Worm (Caenorhabditis elegans) whole organism, young adult: ENCODE data around the gene rmif-2.
"Not testable (repeated sequence)": the region's sequence is repeated elsewhere in the genome, so short reads cannot be mapped to it uniquely, and the experiment has no call there.

Source experiments
- B0019.2 ChIP-seq: fragments of 200-800 bp; sonication (Bioruptor generic); conservative IDR thresholded peaks from 2 replicates; pipeline ENCODE4 v1.3.6; 2022; ENCODE audit warnings: missing genetic modification reagents, missing genetic modification characterization, missing compliant biosample characterization
- B0261.1 ChIP-seq: sonication (generic microtip); optimal IDR thresholded peaks from 2 replicates; lab custom pipeline; 2016; ENCODE audit warnings: mild to moderate bottlenecking, missing genetic modification characterization, moderate library complexity, missing compliant biosample characterization
- F23B12.7 ChIP-seq: sonication (generic microtip); optimal IDR thresholded peaks from 2 replicates; lab custom pipeline; 2017; ENCODE audit warnings: missing genetic modification characterization, mild to moderate bottlenecking, missing compliant biosample characterization, antibody characterized with exemption, moderate library complexity; ENCODE audit not compliant: insufficient read depth
- F33H1.4 ChIP-seq: fragments of 200-800 bp; sonication (Bioruptor generic); IDR thresholded peaks from 2 replicates; pipeline ENCODE4 v1.3.6; 2022; ENCODE audit warnings: missing genetic modification reagents, missing genetic modification characterization, missing compliant biosample characterization
- F52B5.7 ChIP-seq: sonication (generic microtip); optimal IDR thresholded peaks from 2 replicates; lab custom pipeline; 2016; ENCODE audit warnings: mild to moderate bottlenecking, missing genetic modification characterization, missing compliant biosample characterization
- F57A8.1 ChIP-seq: fragments of 200-800 bp; sonication (Bioruptor generic); optimal IDR thresholded peaks from 2 replicates; lab custom pipeline; 2018; ENCODE audit warnings: mild to moderate bottlenecking, missing genetic modification characterization, moderate library complexity, missing compliant biosample characterization
- Y53F4B.3 ChIP-seq: fragments of 200-800 bp; sonication (Bioruptor generic); IDR thresholded peaks from 2 replicates; pipeline ENCODE4 v1.3.6; 2022; ENCODE audit warnings: missing genetic modification reagents, missing genetic modification characterization, missing compliant biosample characterization
- Y53G8AR.9 ChIP-seq: fragments of 200-800 bp; sonication (Bioruptor generic); conservative IDR thresholded peaks from 2 replicates; pipeline ENCODE4 v1.3.6; 2022; ENCODE audit warnings: missing genetic modification reagents, missing genetic modification characterization, missing compliant biosample characterization
- Y67H2A.10 ChIP-seq: fragments of 200-800 bp; sonication (Bioruptor generic); conservative IDR thresholded peaks from 2 replicates; pipeline ENCODE4 v1.3.6; 2022; ENCODE audit warnings: missing genetic modification reagents, missing genetic modification characterization, missing compliant biosample characterization
- Y95B8A.8 ChIP-seq: fragments of 200-800 bp; sonication (Bioruptor generic); IDR thresholded peaks from 2 replicates; pipeline ENCODE4 v1.3.6; 2022; ENCODE audit warnings: missing genetic modification reagents, missing genetic modification characterization, missing compliant biosample characterization
- aptf-3 ChIP-seq: fragments of 200-800 bp; sonication (Bioruptor generic); IDR thresholded peaks from 2 replicates; pipeline ENCODE4 v1.3.6; 2022; ENCODE audit warnings: missing genetic modification characterization, missing compliant biosample characterization
- attf-3 ChIP-seq: fragments of 200-800 bp; sonication (Bioruptor generic); conservative IDR thresholded peaks from 2 replicates; pipeline ENCODE4 v1.3.6; 2022; ENCODE audit warnings: missing genetic modification reagents, missing genetic modification characterization, missing compliant biosample characterization
- attf-5 ChIP-seq: fragments of 200-800 bp; sonication (Bioruptor generic); optimal IDR thresholded peaks from 2 replicates; lab custom pipeline; 2018; ENCODE audit warnings: mild to moderate bottlenecking, missing genetic modification characterization, missing compliant biosample characterization
- cebp-1 ChIP-seq, 2 experiments: fragments of 200-800 bp in 1 of 2; sonication (Bioruptor generic) in 1 of 2; sonication (generic microtip) in 1 of 2; IDR thresholded peaks in 1 of 2; optimal IDR thresholded peaks in 1 of 2; 2 replicates each; pipeline versions ENCODE4 v1.3.6 to Lab custom; 2017 to 2022; ENCODE audit warnings: missing compliant biosample characterization in 2 of 2, missing genetic modification characterization in 2 of 2, mild to moderate bottlenecking in 1 of 2, missing genetic modification reagents in 1 of 2, moderate library complexity in 1 of 2
- die-1 ChIP-seq: sonication (generic microtip); optimal IDR thresholded peaks from 2 replicates; lab custom pipeline; 2016; ENCODE audit warnings: missing genotype, mild to moderate bottlenecking, missing genetic modification characterization, missing compliant biosample characterization
- dpff-1 ChIP-seq: sonication (generic microtip); optimal IDR thresholded peaks from 2 replicates; lab custom pipeline; 2017; ENCODE audit warnings: mild to moderate bottlenecking, missing genetic modification characterization, missing compliant biosample characterization
- dpl-1 ChIP-seq: fragments of 150-350 bp; optimal IDR thresholded peaks from 2 replicates; lab custom pipeline; 2014; ENCODE audit warnings: missing biosample characterization, missing genetic modification reagents, missing genetic modification characterization
- efl-1 ChIP-seq: fragments of 150-350 bp; optimal IDR thresholded peaks from 2 replicates; lab custom pipeline; 2014; ENCODE audit warnings: missing biosample characterization, missing genetic modification reagents, missing genetic modification characterization
- egl-44 ChIP-seq: fragments of 200-800 bp; sonication (Bioruptor generic); IDR thresholded peaks from 2 replicates; pipeline ENCODE4 v1.3.6; 2022; ENCODE audit warnings: missing genetic modification reagents, missing genetic modification characterization, missing compliant biosample characterization
- gei-17 ChIP-seq: fragments of 200-800 bp; sonication (Bioruptor generic); optimal IDR thresholded peaks from 2 replicates; lab custom pipeline; 2018; ENCODE audit warnings: mild to moderate bottlenecking, missing genetic modification characterization, missing compliant biosample characterization
- hmg-1.2 ChIP-seq: fragments of 200-800 bp; sonication (Bioruptor generic); IDR thresholded peaks from 2 replicates; pipeline ENCODE4 v1.3.6; 2022; ENCODE audit warnings: missing genetic modification reagents, missing genetic modification characterization, missing compliant biosample characterization
- hrde-1 ChIP-seq: sonication (generic microtip); optimal IDR thresholded peaks from 2 replicates; lab custom pipeline; 2016; ENCODE audit warnings: missing genetic modification characterization, mild to moderate bottlenecking, missing compliant biosample characterization, moderate library complexity, missing genotype, missing genetic modification reagents, borderline replicate concordance
- hsf-1 ChIP-seq: fragments of 200-800 bp; sonication (Bioruptor generic); IDR thresholded peaks from 2 replicates; pipeline ENCODE4 v1.3.6; 2022; ENCODE audit warnings: missing genetic modification reagents, missing genetic modification characterization, missing compliant biosample characterization
- let-526 ChIP-seq: fragments of 200-800 bp; sonication (Bioruptor generic); IDR thresholded peaks from 2 replicates; pipeline ENCODE4 v1.3.6; 2022; ENCODE audit warnings: missing genetic modification reagents, missing genetic modification characterization, missing compliant biosample characterization
- lin-35 ChIP-seq, 3 experiments: fragments of 150-350 bp in 2 of 3; sonication (generic microtip) in 1 of 3; optimal IDR thresholded peaks; 2 replicates each; lab custom pipeline; 2014 to 2018; ENCODE audit warnings: missing biosample characterization in 3 of 3, missing genetic modification characterization in 3 of 3, missing genetic modification reagents in 3 of 3
- lin-54 ChIP-seq: fragments of 200-800 bp; sonication (Bioruptor generic); optimal IDR thresholded peaks from 2 replicates; lab custom pipeline; 2018; ENCODE audit warnings: mild to moderate bottlenecking, missing genetic modification characterization, missing compliant biosample characterization
- madf-3 ChIP-seq: fragments of 200-800 bp; sonication (Bioruptor generic); IDR thresholded peaks from 2 replicates; pipeline ENCODE4 v1.3.6; 2022; ENCODE audit warnings: missing genetic modification reagents, missing genetic modification characterization, missing compliant biosample characterization
- madf-6 ChIP-seq: fragments of 200-800 bp; sonication (Bioruptor generic); IDR thresholded peaks from 2 replicates; pipeline ENCODE4 v1.3.6; 2022; ENCODE audit warnings: missing genetic modification reagents, missing genetic modification characterization, missing compliant biosample characterization
- mcd-1 ChIP-seq: fragments of 200-800 bp; sonication (Bioruptor generic); IDR thresholded peaks from 2 replicates; pipeline ENCODE4 v1.3.6; 2022; ENCODE audit warnings: missing genetic modification reagents, missing genetic modification characterization, missing compliant biosample characterization
- nfya-2 ChIP-seq: fragments of 200-800 bp; sonication (Bioruptor generic); IDR thresholded peaks from 2 replicates; pipeline ENCODE4 v1.3.6; 2022; ENCODE audit warnings: missing genetic modification reagents, missing genetic modification characterization, missing compliant biosample characterization
- nfyb-1 ChIP-seq: fragments of 200-800 bp; sonication (Bioruptor generic); IDR thresholded peaks from 2 replicates; pipeline ENCODE4 v1.3.6; 2022; ENCODE audit warnings: missing genetic modification reagents, missing genetic modification characterization, missing compliant biosample characterization
- nhr-90 ChIP-seq: sonication (generic microtip); optimal IDR thresholded peaks from 2 replicates; lab custom pipeline; 2016; ENCODE audit warnings: missing genotype, mild to moderate bottlenecking, missing genetic modification characterization, missing compliant biosample characterization
- rcor-1 ChIP-seq: fragments of 200-800 bp; sonication (Bioruptor generic); IDR thresholded peaks from 2 replicates; pipeline ENCODE4 v1.3.6; 2022; ENCODE audit warnings: missing genetic modification reagents, missing genetic modification characterization, missing compliant biosample characterization
- snpc-4 ChIP-seq, 5 experiments: fragments of 150-350 bp in 1 of 5; sonication (generic microtip) in 4 of 5; optimal IDR thresholded peaks; 2 replicates each; lab custom pipeline; 2014 to 2018; ENCODE audit warnings: missing genetic modification characterization in 5 of 5, missing biosample characterization in 3 of 5, antibody characterized with exemption in 2 of 5, mild to moderate bottlenecking in 2 of 5, missing compliant biosample characterization in 2 of 5, missing genotype in 2 of 5, moderate library complexity in 2 of 5, missing genetic modification reagents in 1 of 5
- unc-130 ChIP-seq: sonication (generic microtip); optimal IDR thresholded peaks from 2 replicates; lab custom pipeline; 2016; ENCODE audit warnings: missing genetic modification reagents, missing genetic modification characterization, missing compliant biosample characterization
- zfh-2 ChIP-seq: fragments of 200-800 bp; sonication (Bioruptor generic); conservative IDR thresholded peaks from 2 replicates; pipeline ENCODE4 v1.3.6; 2022; ENCODE audit warnings: missing genetic modification reagents, missing genetic modification characterization, missing compliant biosample characterization
- zim-3 ChIP-seq: sonication (generic microtip); optimal IDR thresholded peaks from 2 replicates; lab custom pipeline; 2017; ENCODE audit warnings: mild to moderate bottlenecking, missing genetic modification characterization, moderate library complexity, missing compliant biosample characterization
- ztf-26 ChIP-seq: sonication (generic microtip); optimal IDR thresholded peaks from 2 replicates; lab custom pipeline; 2017; ENCODE audit warnings: missing genetic modification characterization, missing compliant biosample characterization

rmif-2 gene

DNA sequence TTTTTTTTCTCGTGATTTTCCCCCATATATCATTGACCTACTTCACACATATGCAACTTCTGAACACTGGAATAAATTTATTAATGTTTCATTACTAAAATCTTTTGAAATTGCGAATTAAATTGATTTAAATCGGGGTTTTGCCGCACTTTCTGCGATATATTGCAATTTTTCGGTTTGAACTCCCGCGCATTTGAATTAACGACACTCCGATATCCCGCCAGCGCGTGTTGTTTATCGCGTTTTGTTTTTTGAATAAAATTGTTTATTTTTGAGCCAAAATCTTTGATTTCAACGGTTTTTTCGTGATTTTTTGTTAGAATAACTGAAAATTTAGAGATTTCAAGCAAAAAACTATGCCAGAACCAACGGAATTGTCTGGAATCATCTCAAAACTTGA lies 4.7 kb upstream of the rmif-2 start, which contains the start of gene Y104H12D.2:
Y104H12D.2 (plus strand) TSS at position 340 of the 400 bp plus-strand sequence.
- peak; percentile 82 for TF ChIP-seq lin-54 (GFP tag; lab: Kevin White, UChicago)
- TF ChIP-seq dpl-1 = peak; percentile 55
- TF ChIP-seq ztf-26 (tag; lab: Kevin White, UChicago) = no peak
- TF ChIP-seq B0019.2 (GFP tag; lab: Robert Waterston, UW) = 0 out of 2 replicates have a peak, but pooled peaks have one; percentile 15
- TF ChIP-seq rcor-1 (GFP tag; lab: Robert Waterston, UW) = 0 out of 2 replicates have a peak, but pooled peaks have one; percentile 39
- peak; percentile 97 for TF ChIP-seq attf-3 (GFP tag; lab: Robert Waterston, UW)
- TF ChIP-seq snpc-4 (GFP tag; optimal IDR thresholded peaks at IDR 0.05; lab: Kevin White, UChicago) = no peak
- peak in 1 of 4 experiments; percentile 42 for TF ChIP-seq snpc-4 (tag; optimal IDR thresholded peaks at IDR 0.05; lab: Kevin White, UChicago)
- TF ChIP-seq lin-35 (GFP tag; optimal IDR thresholded peaks at IDR 0.05; lab: Kevin White, UChicago) = peak in 1 of 3 experiments; percentile 88
- peak; percentile 69 for TF ChIP-seq efl-1 (GFP tag; lab: Kevin White, UChicago)
- no peak for TF ChIP-seq Y67H2A.10
- TF ChIP-seq hmg-1.2 (GFP tag; lab: Robert Waterston, UW) = peak; percentile 28; the same call in 1 of the 2 replicates
- peak; percentile 59; the same call in 1 of the 2 replicates for TF ChIP-seq madf-6 (GFP tag; lab: Robert Waterston, UW)
- TF ChIP-seq cebp-1 (GFP tag; IDR thresholded peaks at IDR 0.05; lab: Robert Waterston, UW) = no peak
- TF ChIP-seq cebp-1 (tag; optimal IDR thresholded peaks at IDR 0.05; lab: Kevin White, UChicago) = peak; percentile 20
- TF ChIP-seq Y53G8AR.9 = no peak
- TF ChIP-seq mcd-1 (GFP tag; lab: Robert Waterston, UW) = no peak

DNA sequence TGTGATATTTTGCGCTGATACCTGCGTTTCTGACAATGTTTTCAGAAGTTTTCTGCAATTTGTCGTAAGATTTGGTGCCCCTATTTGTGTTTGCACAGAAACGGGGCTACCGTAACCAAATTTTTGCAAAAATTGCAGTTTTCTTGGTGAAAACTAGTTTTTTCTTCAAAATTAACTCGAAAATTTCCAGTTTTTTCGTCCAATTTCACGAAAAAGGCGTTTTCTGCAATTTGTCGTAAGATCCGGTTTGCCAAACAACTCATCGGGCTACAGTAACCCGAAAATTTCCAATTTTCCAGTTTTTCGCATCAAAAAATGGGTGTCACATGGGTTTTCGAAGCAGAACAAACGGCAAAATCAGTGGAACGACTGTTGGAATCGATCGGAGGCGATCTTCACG lies 5.1 kb downstream of the rmif-2 start, which contains the start of gene mdt-20:
mdt-20 (plus strand) TSS at position 301 of the 400 bp plus-strand sequence.
- not testable (repeated sequence) for TF ChIP-seq Y95B8A.8 (GFP tag; lab: Robert Waterston, UW); dpff-1; hrde-1 (tag; lab: Kevin White, UChicago)

DNA sequence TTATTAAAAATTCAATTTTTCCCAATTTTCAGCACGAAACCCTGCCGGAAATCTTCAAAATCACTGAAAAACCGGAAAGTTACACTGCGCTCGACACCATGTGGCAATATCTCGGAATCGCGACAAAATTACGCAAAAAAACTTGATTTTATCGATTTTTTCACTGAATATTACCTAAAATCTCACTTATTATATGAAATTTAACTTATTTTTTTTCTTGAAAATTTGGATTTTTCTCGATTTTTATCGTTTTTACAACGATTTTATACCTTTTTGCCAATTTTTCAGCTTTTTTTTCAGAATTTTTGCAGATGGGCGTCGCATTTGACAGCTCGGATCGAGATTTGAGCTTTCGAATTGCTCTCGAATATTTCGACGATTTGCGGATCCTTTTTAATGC lies 10.4 kb downstream of the rmif-2 start, which contains the start of gene spl-3:
spl-3 (plus strand) TSS at position 301 of the 400 bp plus-strand sequence.
- TF ChIP-seq F57A8.1 (GFP tag; lab: Kevin White, UChicago) (no peak), unc-130 (GFP tag; lab: Kevin White, UChicago) (no peak), Y53F4B.3 (GFP tag; lab: Robert Waterston, UW) (no peak), die-1 (tag; lab: Kevin White, UChicago) (no peak)

DNA sequence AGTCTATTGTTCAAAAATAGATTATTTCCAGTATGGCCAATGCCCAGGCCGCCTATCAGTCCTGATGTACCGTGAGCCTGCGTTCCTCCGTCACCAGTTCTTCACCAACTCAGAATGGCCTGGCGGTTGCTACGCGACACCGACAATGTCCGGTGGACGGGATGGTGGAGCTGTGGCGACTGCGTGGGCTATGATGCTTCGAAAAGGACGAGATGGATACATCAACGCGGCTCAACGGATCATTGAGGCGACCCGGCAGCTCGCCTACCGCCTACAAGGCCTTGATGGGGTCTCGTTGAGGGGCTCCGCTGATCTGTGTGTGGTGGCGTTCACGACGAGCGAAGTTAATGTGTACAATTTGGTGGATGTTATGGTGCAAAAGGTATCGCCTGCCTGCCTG lies 17.1 kb downstream of the rmif-2 start:
- peak; percentile 60; the same call in 1 of the 2 replicates for TF ChIP-seq zfh-2
- no peak for TF ChIP-seq F52B5.7 (tag; lab: Kevin White, UChicago)
- TF ChIP-seq egl-44 (GFP tag; lab: Robert Waterston, UW) = 0 out of 2 replicates have a peak, but pooled peaks have one; percentile 13

DNA sequence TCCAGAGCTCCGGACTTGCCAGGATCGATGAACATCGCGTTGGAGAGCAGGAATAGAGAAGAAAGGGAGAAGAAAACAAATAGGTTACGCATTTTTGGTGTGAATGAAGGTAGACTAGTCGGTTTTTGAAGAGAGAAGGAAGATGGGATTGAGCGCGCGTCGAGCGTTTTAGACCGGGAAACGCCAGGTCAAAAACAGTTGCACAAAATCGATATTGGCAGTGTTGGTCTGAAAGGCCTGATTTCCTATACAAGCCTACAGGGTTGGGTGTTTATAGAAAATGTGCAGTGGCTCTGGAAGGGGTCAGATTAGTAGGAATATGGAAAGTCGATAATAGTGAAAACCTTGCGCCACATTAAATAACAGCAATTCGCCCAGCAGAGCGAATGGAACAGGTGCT lies 22.5 kb downstream of the rmif-2 start, which contains the start of gene dsl-2:
dsl-2 (minus strand) TSS at position 101 of the 400 bp plus-strand sequence.
- TF ChIP-seq zfh-2 (no peak), zim-3 (tag; lab: Kevin White, UChicago) (no peak), F23B12.7 (no peak), nfya-2 (GFP tag; lab: Robert Waterston, UW) (no peak), gei-17 (GFP tag; lab: Kevin White, UChicago) (no peak), attf-5 (GFP tag; lab: Kevin White, UChicago) (no peak), madf-3 (GFP tag; lab: Robert Waterston, UW) (no peak), B0019.2 (GFP tag; lab: Robert Waterston, UW) (no peak), nfyb-1 (GFP tag; lab: Robert Waterston, UW) (no peak), cebp-1 (GFP tag; IDR thresholded peaks at IDR 0.05; lab: Robert Waterston, UW) (no peak), cebp-1 (tag; optimal IDR thresholded peaks at IDR 0.05; lab: Kevin White, UChicago) (no peak), F33H1.4 (GFP tag; lab: Robert Waterston, UW) (no peak), attf-3 (GFP tag; lab: Robert Waterston, UW) (no peak), nhr-90 (tag; lab: Kevin White, UChicago) (no peak), aptf-3 (GFP tag; lab: Robert Waterston, UW) (no peak), let-526 (GFP tag; lab: Robert Waterston, UW) (no peak), B0261.1 (tag; lab: Kevin White, UChicago) (no peak), hsf-1 (GFP tag; lab: Robert Waterston, UW) (no peak)
